Worm (Caenorhabditis elegans) whole organism, mixed stage, embryonic: ENCODE results near the gene rab-21.

Experiments used
- M03D4.4 ChIP-seq: sonication (generic microtip); optimal IDR thresholded peaks from 2 replicates; lab custom pipeline; 2017; ENCODE audit warnings: mild to moderate bottlenecking, missing genetic modification characterization, missing compliant biosample characterization
- bed-3 ChIP-seq: fragments of 200-800 bp; sonication (Bioruptor generic); optimal IDR thresholded peaks from 3 replicates; lab custom pipeline; 2018; ENCODE audit warnings: mild to moderate bottlenecking, missing genetic modification characterization, moderate library complexity, missing compliant biosample characterization
- blmp-1 ChIP-seq: fragments of 150-350 bp; optimal IDR thresholded peaks from 2 replicates; lab custom pipeline; 2014; ENCODE audit warnings: missing biosample characterization, missing genetic modification characterization
- ceh-39 ChIP-seq: fragments of 150-350 bp; optimal IDR thresholded peaks from 2 replicates; lab custom pipeline; 2014; ENCODE audit warnings: missing biosample characterization, missing genetic modification characterization
- ceh-43 ChIP-seq: fragments of 200-800 bp; sonication (Bioruptor generic); optimal IDR thresholded peaks from 2 replicates; lab custom pipeline; 2018; ENCODE audit warnings: mild to moderate bottlenecking, missing genetic modification characterization, moderate library complexity, missing compliant biosample characterization
- ceh-83 ChIP-seq: fragments of 200-800 bp; sonication (Bioruptor generic); optimal IDR thresholded peaks from 2 replicates; lab custom pipeline; 2018; ENCODE audit warnings: mild to moderate bottlenecking, missing genetic modification characterization, missing compliant biosample characterization
- ces-1 ChIP-seq: fragments of 150-350 bp; optimal IDR thresholded peaks from 2 replicates; lab custom pipeline; 2014; ENCODE audit warnings: missing biosample characterization, missing genetic modification reagents, missing genetic modification characterization
- cnd-1 ChIP-seq: fragments of 200-800 bp; sonication (Bioruptor generic); optimal IDR thresholded peaks from 2 replicates; lab custom pipeline; 2018; ENCODE audit warnings: mild to moderate bottlenecking, missing genetic modification characterization, missing compliant biosample characterization
- drap-1 ChIP-seq: fragments of 200-800 bp; sonication (Bioruptor generic); optimal IDR thresholded peaks from 3 replicates; lab custom pipeline; 2018; ENCODE audit warnings: mild to moderate bottlenecking, missing genetic modification characterization, missing compliant biosample characterization
- elt-1 ChIP-seq: sonication (generic microtip); optimal IDR thresholded peaks from 2 replicates; lab custom pipeline; 2017; ENCODE audit warnings: missing genetic modification characterization, mild to moderate bottlenecking, missing compliant biosample characterization, antibody characterized with exemption, moderate library complexity, borderline replicate concordance; ENCODE audit not compliant: insufficient read depth
- elt-3 ChIP-seq: fragments of 150-350 bp; optimal IDR thresholded peaks from 2 replicates; lab custom pipeline; 2014; ENCODE audit warnings: missing biosample characterization, missing genetic modification characterization
- flh-1 ChIP-seq: fragments of 200-800 bp; sonication (Bioruptor generic); optimal IDR thresholded peaks from 2 replicates; lab custom pipeline; 2018; ENCODE audit warnings: mild to moderate bottlenecking, missing genetic modification characterization, moderate library complexity, missing compliant biosample characterization
- ham-2 ChIP-seq: fragments of 200-800 bp; sonication (Bioruptor generic); optimal IDR thresholded peaks from 2 replicates; lab custom pipeline; 2018; ENCODE audit warnings: mild to moderate bottlenecking, missing genetic modification characterization, missing compliant biosample characterization
- hlh-1 ChIP-seq: fragments of 150-350 bp; optimal IDR thresholded peaks from 2 replicates; lab custom pipeline; 2014; ENCODE audit warnings: missing biosample characterization, missing genetic modification reagents, missing genetic modification characterization
- lin-13 ChIP-seq: fragments of 150-350 bp; optimal IDR thresholded peaks from 2 replicates; lab custom pipeline; 2014; ENCODE audit warnings: missing biosample characterization, missing genetic modification characterization
- lin-32 ChIP-seq: fragments of 200-800 bp; sonication (Bioruptor generic); optimal IDR thresholded peaks from 2 replicates; lab custom pipeline; 2018; ENCODE audit warnings: mild to moderate bottlenecking, missing genetic modification characterization, missing compliant biosample characterization
- lsy-2 ChIP-seq: fragments of 150-350 bp; optimal IDR thresholded peaks from 2 replicates; lab custom pipeline; 2014; ENCODE audit warnings: missing biosample characterization, missing genetic modification characterization
- mab-5 ChIP-seq: fragments of 150-350 bp; optimal IDR thresholded peaks from 2 replicates; lab custom pipeline; 2014; ENCODE audit warnings: missing biosample characterization, missing genetic modification characterization
- mep-1 ChIP-seq: fragments of 150-350 bp; optimal IDR thresholded peaks from 2 replicates; lab custom pipeline; 2017; ENCODE audit warnings: missing biosample characterization, missing genetic modification reagents, missing genetic modification characterization, inconsistent platforms
- mls-2 ChIP-seq: sonication (generic microtip); optimal IDR thresholded peaks from 2 replicates; lab custom pipeline; 2016; ENCODE audit warnings: mild to moderate bottlenecking, missing genetic modification characterization, moderate library complexity, missing compliant biosample characterization
- nhr-12 ChIP-seq: fragments of 150-350 bp; optimal IDR thresholded peaks from 2 replicates; lab custom pipeline; 2014; ENCODE audit warnings: missing biosample characterization, missing genetic modification characterization
- nhr-2 ChIP-seq: fragments of 150-350 bp; optimal IDR thresholded peaks from 2 replicates; lab custom pipeline; 2014; ENCODE audit warnings: missing biosample characterization, missing genetic modification characterization
- nhr-28 ChIP-seq: fragments of 150-350 bp; optimal IDR thresholded peaks from 2 replicates; lab custom pipeline; 2014; ENCODE audit warnings: missing biosample characterization, missing genetic modification characterization
- nhr-76 ChIP-seq: sonication (generic microtip); optimal IDR thresholded peaks from 2 replicates; lab custom pipeline; 2017; ENCODE audit warnings: missing biosample characterization, missing genetic modification characterization
- pha-4 ChIP-seq: fragments of 150-350 bp; optimal IDR thresholded peaks from 2 replicates; lab custom pipeline; 2018; ENCODE audit warnings: missing biosample characterization, missing genetic modification reagents, missing genetic modification characterization
- sem-2 ChIP-seq: fragments of 200-800 bp; sonication (Bioruptor generic); optimal IDR thresholded peaks from 2 replicates; lab custom pipeline; 2018; ENCODE audit warnings: mild to moderate bottlenecking, missing genetic modification characterization, missing compliant biosample characterization
- snpc-4 ChIP-seq: fragments of 150-350 bp; optimal IDR thresholded peaks from 2 replicates; lab custom pipeline; 2014; ENCODE audit warnings: missing biosample characterization, missing genetic modification characterization
- sptf-1 ChIP-seq: sonication (generic microtip); optimal IDR thresholded peaks from 2 replicates; lab custom pipeline; 2017; ENCODE audit warnings: mild to moderate bottlenecking, missing genetic modification characterization, moderate library complexity, missing compliant biosample characterization
- unc-39 ChIP-seq: fragments of 150-350 bp; optimal IDR thresholded peaks from 2 replicates; lab custom pipeline; 2014; ENCODE audit warnings: missing biosample characterization, missing genetic modification characterization
- unc-62 ChIP-seq: fragments of 150-350 bp; optimal IDR thresholded peaks from 2 replicates; lab custom pipeline; 2014; ENCODE audit warnings: missing biosample characterization, missing genetic modification reagents, missing genetic modification characterization
- zip-8 ChIP-seq: fragments of 150-350 bp; optimal IDR thresholded peaks from 2 replicates; lab custom pipeline; 2014; ENCODE audit warnings: missing biosample characterization, missing genetic modification characterization
- ztf-11 ChIP-seq: fragments of 150-350 bp; optimal IDR thresholded peaks from 2 replicates; lab custom pipeline; 2014; ENCODE audit warnings: missing biosample characterization, missing genetic modification characterization

Gene rab-21

DNA sequence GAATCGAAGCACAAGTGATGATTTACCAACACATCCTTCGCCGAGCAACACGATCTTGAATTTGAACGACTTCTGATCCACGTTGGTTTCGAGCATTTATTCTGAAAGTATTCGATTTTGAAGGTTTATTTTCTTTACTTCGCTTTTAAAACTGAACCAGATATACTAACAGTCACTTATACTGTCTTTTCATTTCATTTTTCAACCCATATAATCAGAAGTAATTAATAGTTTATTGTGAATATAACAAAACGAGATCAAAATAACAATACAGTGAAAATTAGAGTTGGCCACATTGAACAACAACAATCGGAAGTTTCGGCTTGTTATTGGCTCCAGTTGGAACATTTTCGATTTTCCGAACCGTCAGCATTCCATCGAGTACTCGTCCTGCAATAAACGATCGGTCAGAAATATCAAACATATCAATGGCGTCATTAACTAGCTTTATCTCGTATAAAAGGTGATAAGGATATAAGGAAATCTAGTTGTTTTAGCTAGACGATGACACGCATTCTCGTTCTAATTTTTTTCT lies at the start of gene rab-21, which contains the start of gene T01B7.13:
rab-21 (minus strand) TSS at position 101 of the 535 bp plus-strand sequence.
T01B7.13 (plus strand) TSS at position 485 of the 535 bp plus-strand sequence.
- TF ChIP-seq zip-8 (tag; lab: Kevin White, UChicago) (no peak), bed-3 (no peak), unc-62 (GFP tag; lab: Kevin White, UChicago) (no peak), mls-2 (no peak), cnd-1 (tag; lab: Kevin White, UChicago) (no peak), flh-1 (no peak), blmp-1 (tag; lab: Kevin White, UChicago) (no peak), sptf-1 (tag; lab: Kevin White, UChicago) (no peak), elt-3 (tag; lab: Kevin White, UChicago) (no peak), pha-4 (tag; lab: Kevin White, UChicago) (no peak), mab-5 (no peak)

DNA sequence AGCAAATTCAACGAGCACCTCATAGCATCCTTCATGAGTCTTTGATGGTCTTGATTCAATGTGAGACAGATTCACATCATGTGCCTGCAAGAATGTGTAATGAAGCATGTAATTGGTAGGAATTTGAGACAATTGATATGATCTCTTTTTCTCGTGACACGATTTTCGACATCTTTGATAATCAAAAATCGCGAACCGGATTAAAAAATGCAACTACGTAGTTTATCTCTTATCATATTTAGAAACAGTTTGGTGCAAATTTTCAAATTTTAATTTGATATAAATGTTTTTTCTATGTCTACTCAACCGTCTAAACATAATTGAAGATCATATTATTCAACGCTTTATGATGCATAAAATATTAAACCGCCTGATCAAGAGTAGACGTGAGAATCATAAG lies 49.5 kb upstream of the rab-21 start:
- no peak for TF ChIP-seq lin-32 (GFP tag; lab: Kevin White, UChicago)
- TF ChIP-seq ham-2 = no peak
- no peak for TF ChIP-seq pha-4 (tag; lab: Kevin White, UChicago)
- TF ChIP-seq sptf-1 (tag; lab: Kevin White, UChicago) = no peak

DNA sequence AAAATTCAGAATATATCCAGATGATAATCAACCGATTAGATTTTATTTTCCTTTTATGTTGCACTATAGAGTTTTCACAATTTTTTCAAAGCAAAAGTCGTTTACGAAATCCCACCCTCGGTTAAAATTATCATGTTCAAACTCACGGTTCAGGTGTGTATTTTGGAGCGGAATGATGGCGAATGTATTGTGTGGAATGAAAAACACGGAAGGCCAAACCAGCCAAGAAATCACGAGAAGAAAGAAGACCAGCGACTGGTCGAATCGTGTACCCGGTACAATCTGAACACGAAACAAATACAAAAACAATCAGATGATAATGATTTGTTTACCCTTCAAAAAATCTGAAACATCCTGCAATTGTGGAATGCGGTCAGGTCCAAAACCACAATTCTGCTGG lies 48.6 kb upstream of the rab-21 start:
- TF ChIP-seq sem-2 (GFP tag; lab: Kevin White, UChicago) = no peak
- no peak for TF ChIP-seq mab-5
- no peak for TF ChIP-seq nhr-28 (tag; lab: Kevin White, UChicago)
- no peak for TF ChIP-seq M03D4.4 (tag; lab: Kevin White, UChicago)
- TF ChIP-seq ham-2 = no peak
- no peak for TF ChIP-seq ztf-11 (tag; lab: Kevin White, UChicago)
- TF ChIP-seq bed-3 = no peak
- TF ChIP-seq zip-8 (tag; lab: Kevin White, UChicago) = no peak
- no peak for TF ChIP-seq lin-13 (tag; lab: Kevin White, UChicago)
- TF ChIP-seq blmp-1 (tag; lab: Kevin White, UChicago) = no peak
- TF ChIP-seq ceh-43 = no peak
- no peak for TF ChIP-seq nhr-12
- no peak for TF ChIP-seq ces-1
- TF ChIP-seq elt-1 = no peak
- TF ChIP-seq lin-32 (GFP tag; lab: Kevin White, UChicago) = no peak

DNA sequence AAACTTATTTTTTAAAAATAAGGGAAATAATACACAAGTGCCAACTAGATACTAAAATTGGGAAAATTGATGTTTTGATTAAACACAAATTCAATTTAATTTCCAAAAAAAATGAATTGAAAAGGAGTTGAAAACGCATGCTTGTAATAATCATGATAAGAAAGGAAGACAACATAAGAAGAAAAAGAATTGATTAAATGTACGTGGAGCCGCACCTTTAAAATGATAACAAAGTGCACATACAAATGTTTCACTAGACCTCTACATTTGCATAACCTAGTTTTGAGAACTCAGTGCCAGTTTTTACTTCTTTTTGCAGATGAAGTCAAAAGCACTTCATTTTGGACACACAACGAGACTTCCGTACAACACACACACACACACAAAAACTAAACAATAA lies 46.9 kb upstream of the rab-21 start:
- TF ChIP-seq unc-39 (tag; lab: Kevin White, UChicago) (no peak), lsy-2 (tag; lab: Kevin White, UChicago) (no peak), mls-2 (no peak), nhr-2 (no peak), unc-62 (GFP tag; lab: Kevin White, UChicago) (no peak)
- TF ChIP-seq, all 35 proteins: peak for 0

DNA sequence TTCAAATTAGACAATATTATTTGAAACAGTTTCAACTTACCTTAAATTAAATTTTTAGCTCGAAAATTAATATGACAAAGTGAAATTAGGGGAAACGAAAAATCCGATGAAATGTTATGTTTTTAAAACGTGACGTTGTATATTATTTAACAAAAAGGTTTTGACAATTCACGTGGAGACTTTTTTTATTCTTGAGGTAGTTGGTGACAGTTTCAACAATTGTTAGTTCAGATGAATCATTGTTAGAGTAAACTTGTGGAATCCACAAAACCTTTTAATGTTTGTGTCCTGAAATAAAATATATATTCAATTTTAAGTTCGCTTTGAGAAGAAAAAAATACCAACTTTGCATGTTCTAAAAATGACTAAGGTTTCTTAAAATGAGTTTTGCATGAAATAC lies 44.7 kb upstream of the rab-21 start, which contains the start of gene fut-1:
fut-1 (minus strand) TSS at position 101 of the 400 bp plus-strand sequence.
- TF ChIP-seq sem-2 (GFP tag; lab: Kevin White, UChicago) = no peak
- TF ChIP-seq unc-39 (tag; lab: Kevin White, UChicago) = no peak
- TF ChIP-seq blmp-1 (tag; lab: Kevin White, UChicago) = no peak
- no peak for TF ChIP-seq mls-2
- no peak for TF ChIP-seq ceh-83 (GFP tag; lab: Kevin White, UChicago)
- no peak for TF ChIP-seq nhr-28 (tag; lab: Kevin White, UChicago)
- no peak for TF ChIP-seq zip-8 (tag; lab: Kevin White, UChicago)
- no peak for TF ChIP-seq snpc-4 (tag; lab: Kevin White, UChicago)
- no peak for TF ChIP-seq cnd-1 (tag; lab: Kevin White, UChicago)
- TF ChIP-seq hlh-1 (tag; lab: Kevin White, UChicago) = no peak
- no peak for TF ChIP-seq unc-62 (GFP tag; lab: Kevin White, UChicago)
- no peak for TF ChIP-seq ceh-39 (tag; lab: Kevin White, UChicago)
- TF ChIP-seq lin-32 (GFP tag; lab: Kevin White, UChicago) = no peak
- no peak for TF ChIP-seq mab-5
- TF ChIP-seq flh-1 = no peak
- no peak for TF ChIP-seq nhr-76 (tag; lab: Kevin White, UChicago)
- TF ChIP-seq, all 35 proteins: peak for 0

DNA sequence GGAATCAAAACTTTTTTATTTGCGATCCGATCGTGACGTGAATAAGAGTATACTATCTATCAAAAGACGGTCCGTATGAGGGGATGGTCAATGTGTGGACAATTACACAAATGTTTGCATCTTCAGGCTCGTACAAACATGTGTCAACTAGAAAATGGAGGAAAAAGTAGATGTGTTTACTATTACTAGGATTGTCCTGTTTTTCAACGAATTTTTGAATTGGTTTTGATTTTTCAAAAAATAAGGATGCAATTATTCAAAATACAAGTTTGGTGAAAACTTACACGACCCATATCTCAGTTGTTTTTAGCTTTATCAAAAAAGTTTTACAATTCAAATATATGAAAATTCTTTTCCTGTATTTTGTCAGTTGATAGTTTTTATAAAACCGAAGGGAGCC lies 40.5 kb upstream of the rab-21 start, which contains the start of gene K08F8.7:
K08F8.7 (minus strand) TSS at position 101 of the 400 bp plus-strand sequence.
- TF ChIP-seq ces-1 = no peak
- no peak for TF ChIP-seq lin-13 (tag; lab: Kevin White, UChicago)
- no peak for TF ChIP-seq elt-1
- TF ChIP-seq cnd-1 (tag; lab: Kevin White, UChicago) = no peak
- TF ChIP-seq sem-2 (GFP tag; lab: Kevin White, UChicago) = no peak
- no peak for TF ChIP-seq drap-1 (GFP tag; lab: Kevin White, UChicago)
- no peak for TF ChIP-seq mab-5
- no peak for TF ChIP-seq snpc-4 (tag; lab: Kevin White, UChicago)
- no peak for TF ChIP-seq bed-3
- TF ChIP-seq unc-39 (tag; lab: Kevin White, UChicago) = no peak
- no peak for TF ChIP-seq ham-2
- no peak for TF ChIP-seq ceh-39 (tag; lab: Kevin White, UChicago)
- TF ChIP-seq mls-2 = no peak
- TF ChIP-seq mep-1 (tag; lab: Kevin White, UChicago) = no peak
